Worm (Caenorhabditis elegans) whole organism, L4/young adult: ENCODE results near the gene idpb-5.

ENCODE experiments used
- W03F9.2 ChIP-seq: fragments of 150-350 bp; optimal IDR thresholded peaks from 2 replicates; lab custom pipeline; 2014; ENCODE audit warnings: missing biosample characterization, missing genetic modification characterization
- dao-5 ChIP-seq: sonication (generic microtip); optimal IDR thresholded peaks from 2 replicates; lab custom pipeline; 2016; ENCODE audit warnings: missing genotype, missing genetic modification characterization, moderate library complexity, missing compliant biosample characterization
- him-1 ChIP-seq: sonication (generic microtip); optimal IDR thresholded peaks from 2 replicates; lab custom pipeline; 2016; ENCODE audit warnings: missing genotype, missing genetic modification reagents, missing genetic modification characterization, missing compliant biosample characterization

DNA sequence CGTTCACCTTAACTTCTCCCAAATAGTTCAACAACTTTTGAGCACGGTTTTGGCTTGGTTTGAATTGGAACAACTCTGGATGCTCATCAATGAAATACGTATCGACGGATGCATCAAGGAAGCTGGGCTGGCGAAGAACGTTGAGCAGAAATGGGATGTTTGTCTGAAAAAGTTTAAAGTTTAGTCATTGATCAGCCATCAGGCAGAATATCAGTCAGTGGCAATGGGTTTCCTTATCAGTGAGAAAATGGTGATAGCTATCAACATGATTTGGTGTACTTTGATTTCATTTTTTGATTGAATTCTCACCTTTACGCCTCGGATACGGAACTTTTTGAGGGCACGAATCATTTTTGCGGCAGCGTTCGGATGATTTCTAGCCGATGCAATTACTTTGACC lies 18.8 kb upstream of the idpb-5 start:
- TF ChIP-seq him-1 (tag; lab: Kevin White, UChicago) (no peak), W03F9.2 (tag; lab: Kevin White, UChicago) (no peak), dao-5 (no peak)
